Worm (Caenorhabditis elegans) whole organism, L1 larva: Measurements from ENCODE around the gene str-178.

ENCODE experiments used
- dpl-1 ChIP-seq, 3 experiments: fragments of 150-350 bp in 2 of 3; sonication (generic microtip) in 1 of 3; optimal IDR thresholded peaks; 2 replicates each; lab custom pipeline; 2014 to 2017; ENCODE audit warnings: missing biosample characterization in 3 of 3, missing genetic modification characterization in 3 of 3, missing genetic modification reagents in 3 of 3
- dsc-1 ChIP-seq: sonication (generic microtip); optimal IDR thresholded peaks from 2 replicates; lab custom pipeline; 2016; ENCODE audit warnings: mild to moderate bottlenecking, missing genetic modification characterization, missing compliant biosample characterization
- lin-15B ChIP-seq: fragments of 150-350 bp; sonication (generic microtip); optimal IDR thresholded peaks from 3 replicates; lab custom pipeline; 2014; ENCODE audit warnings: missing biosample characterization, missing genetic modification characterization
- mef-2 ChIP-seq: fragments of 150-350 bp; optimal IDR thresholded peaks from 2 replicates; lab custom pipeline; 2014; ENCODE audit warnings: missing biosample characterization, missing genetic modification characterization
- mep-1 ChIP-seq: fragments of 150-350 bp; optimal IDR thresholded peaks from 2 replicates; lab custom pipeline; 2014; ENCODE audit warnings: missing biosample characterization, missing genetic modification characterization
- nhr-237 ChIP-seq: fragments of 150-350 bp; optimal IDR thresholded peaks from 2 replicates; lab custom pipeline; 2014; ENCODE audit warnings: missing biosample characterization, missing genetic modification characterization
- nhr-28 ChIP-seq: fragments of 150-350 bp; optimal IDR thresholded peaks from 2 replicates; lab custom pipeline; 2014; ENCODE audit warnings: missing biosample characterization, missing genetic modification characterization
- pqm-1 ChIP-seq: sonication (generic microtip); optimal IDR thresholded peaks from 3 replicates; lab custom pipeline; 2017; ENCODE audit warnings: missing biosample characterization, missing genetic modification characterization
- skn-1 ChIP-seq: fragments of 150-350 bp; optimal IDR thresholded peaks from 2 replicates; lab custom pipeline; 2014; ENCODE audit warnings: missing biosample characterization, missing genetic modification characterization
- snpc-4 ChIP-seq: fragments of 150-350 bp; optimal IDR thresholded peaks from 2 replicates; lab custom pipeline; 2014; ENCODE audit warnings: missing biosample characterization, missing genetic modification characterization
- tlp-1 ChIP-seq: fragments of 150-350 bp; optimal IDR thresholded peaks from 2 replicates; lab custom pipeline; 2014; ENCODE audit warnings: missing biosample characterization, missing genetic modification characterization
- unc-130 ChIP-seq: fragments of 150-350 bp; optimal IDR thresholded peaks from 2 replicates; lab custom pipeline; 2017; ENCODE audit warnings: missing biosample characterization, missing genetic modification characterization, inconsistent platforms
- zag-1 ChIP-seq: fragments of 150-350 bp; optimal IDR thresholded peaks from 2 replicates; lab custom pipeline; 2014; ENCODE audit warnings: missing biosample characterization, missing genetic modification characterization
- zip-4 ChIP-seq: fragments of 200-800 bp; sonication (Bioruptor generic); optimal IDR thresholded peaks from 2 replicates; lab custom pipeline; 2018; ENCODE audit warnings: mild to moderate bottlenecking, missing genetic modification characterization, moderate library complexity, missing compliant biosample characterization

ce11 chrV:12670607-12671006, 45.7 kb downstream of the str-178 start, which contains the start of gene srx-116:
- no peak for TF ChIP-seq tlp-1 (tag; lab: Kevin White, UChicago)
- TF ChIP-seq nhr-237 (tag; lab: Kevin White, UChicago): no peak
- no peak for TF ChIP-seq unc-130 (tag; lab: Kevin White, UChicago)
- no peak for TF ChIP-seq nhr-28 (tag; lab: Kevin White, UChicago)
- TF ChIP-seq mep-1: no peak
- TF ChIP-seq zip-4 (GFP tag; lab: Kevin White, UChicago): no peak
- no peak for TF ChIP-seq skn-1 (tag; lab: Kevin White, UChicago)
- no peak for TF ChIP-seq snpc-4
- TF ChIP-seq dsc-1 (tag; lab: Kevin White, UChicago): no peak
- TF ChIP-seq dpl-1 (GFP tag; optimal IDR thresholded peaks at IDR 0.05; lab: Kevin White, UChicago): no peak
- TF ChIP-seq lin-15B (tag; lab: Kevin White, UChicago): no peak
- no peak for TF ChIP-seq mef-2 (tag; lab: Kevin White, UChicago)
- TF ChIP-seq zag-1 (tag; lab: Kevin White, UChicago): no peak
- no peak for TF ChIP-seq pqm-1
